Fruit fly (Drosophila melanogaster): ENCODE data around the gene Ccp84Ab.

DNA sequence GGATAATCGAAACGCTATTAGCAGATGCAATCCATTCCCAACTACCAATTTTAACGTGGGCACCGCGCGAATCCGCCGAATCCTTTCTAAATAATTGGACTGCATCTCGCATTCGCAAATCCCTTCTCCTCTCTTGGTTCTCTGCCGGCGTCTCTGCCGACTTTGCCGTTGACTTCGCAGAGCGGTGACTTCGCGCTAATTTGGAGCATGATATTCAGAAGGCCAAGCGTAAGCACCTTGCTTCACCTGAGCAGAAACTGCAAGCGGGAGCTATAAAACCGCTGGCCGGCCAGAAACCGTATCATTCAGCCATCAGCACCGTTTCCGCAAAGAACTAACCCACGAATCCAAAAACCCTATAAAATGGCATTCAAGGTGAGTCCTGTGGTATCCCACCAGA is 1.1 kb upstream of the Ccp84Ab start, which contains the start of gene Ccp84Aa:
- no peak for TF ChIP-seq Myc (optimal IDR thresholded peaks at IDR 0.05)
- no peak for TF ChIP-seq Dfd (GFP tag; optimal IDR thresholded peaks at IDR 0.05)
- TF ChIP-seq ey (GFP tag; optimal IDR thresholded peaks at IDR 0.05) = no peak
- no peak for TF ChIP-seq GATAd (GFP tag; optimal IDR thresholded peaks at IDR 0.05)
- no peak for TF ChIP-seq h (GFP tag; optimal IDR thresholded peaks at IDR 0.05)
- no peak for TF ChIP-seq br (GFP tag; optimal IDR thresholded peaks at IDR 0.05)
- no peak for TF ChIP-seq Abd-B (GFP tag; optimal IDR thresholded peaks at IDR 0.05)
- TF ChIP-seq Hnf4 (GFP tag; optimal IDR thresholded peaks at IDR 0.05) = no peak
- TF ChIP-seq pan (optimal IDR thresholded peaks at IDR 0.05) = no peak
- no peak for TF ChIP-seq foxo (GFP tag; optimal IDR thresholded peaks at IDR 0.05)
- TF ChIP-seq HLH106 (tag; optimal IDR thresholded peaks at IDR 0.05) = no peak
